Worm (Caenorhabditis elegans) whole organism, midembryonic: Measurements from ENCODE around the gene W06A7.2.
"Not testable (repeated sequence)": the region's sequence is repeated elsewhere in the genome, so short reads cannot be mapped to it uniquely, and the experiment has no call there.

Experiments used
- cog-1 ChIP-seq: sonication (generic microtip); optimal IDR thresholded peaks from 2 replicates; lab custom pipeline; 2016; ENCODE audit warnings: missing genetic modification characterization, missing compliant biosample characterization
- klf-2 ChIP-seq: fragments of 200-800 bp; sonication (Bioruptor generic); conservative IDR thresholded peaks from 2 replicates; pipeline ENCODE4 v1.3.6; 2022; ENCODE audit warnings: missing genetic modification reagents, missing genetic modification characterization, missing compliant biosample characterization
- med-1 ChIP-seq: sonication (generic microtip); optimal IDR thresholded peaks from 2 replicates; lab custom pipeline; 2017; ENCODE audit warnings: missing genetic modification characterization, mild to moderate bottlenecking, missing compliant biosample characterization, antibody characterized with exemption, missing genetic modification reagents; ENCODE audit not compliant: insufficient read depth
- ref-1 ChIP-seq: fragments of 200-800 bp; sonication (Bioruptor generic); conservative IDR thresholded peaks from 2 replicates; pipeline ENCODE4 v1.3.6; 2022; ENCODE audit warnings: missing genetic modification reagents, missing genetic modification characterization, missing compliant biosample characterization
- tab-1 ChIP-seq: fragments of 200-800 bp; sonication (Bioruptor generic); IDR thresholded peaks from 2 replicates; pipeline ENCODE4 v1.3.6; 2022; ENCODE audit warnings: missing genetic modification characterization, missing compliant biosample characterization
- ztf-23 ChIP-seq: fragments of 200-800 bp; sonication (Bioruptor generic); IDR thresholded peaks from 2 replicates; pipeline ENCODE4 v1.3.6; 2022; ENCODE audit warnings: missing genetic modification reagents, missing genetic modification characterization, missing compliant biosample characterization
- ztf-29 ChIP-seq: fragments of 200-800 bp; sonication (Bioruptor generic); IDR thresholded peaks from 2 replicates; pipeline ENCODE4 v1.3.6; 2022; ENCODE audit warnings: missing genetic modification reagents, missing genetic modification characterization, missing compliant biosample characterization

DNA sequence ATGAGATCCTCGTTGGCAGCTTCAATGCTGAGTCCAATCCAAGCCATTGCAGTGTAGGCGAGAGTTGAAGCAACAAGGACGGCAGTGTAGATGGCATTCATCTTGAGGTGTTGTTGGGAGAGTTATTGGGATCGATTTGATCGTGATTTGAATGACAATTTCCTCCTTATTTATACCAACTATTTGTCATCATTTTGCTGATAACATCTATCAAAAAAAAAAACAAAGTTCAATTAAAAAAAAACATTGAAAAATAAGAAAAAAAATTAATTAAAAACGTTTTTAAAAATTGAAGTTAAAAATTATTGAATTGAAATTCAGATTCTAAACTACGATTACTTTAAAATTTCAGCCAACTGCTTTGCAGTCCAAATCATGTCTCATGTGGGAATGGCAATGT lies 5.3 kb downstream of the W06A7.2 start, which contains the start of gene nspa-8:
- not testable (repeated sequence) for TF ChIP-seq cog-1; ztf-23 (GFP tag; lab: Robert Waterston, UW); ref-1 (GFP tag; lab: Robert Waterston, UW); ztf-29; tab-1 (GFP tag; lab: Robert Waterston, UW); med-1 (GFP tag; lab: Kevin White, UChicago); klf-2
